Fruit fly (Drosophila melanogaster) whole organism, embryonic: ENCODE data around the gene Ent3.

Experiments used
- Antp ChIP-seq: fragments of 200-800 bp; sonication (Bioruptor generic); optimal IDR thresholded peaks from 3 replicates; lab custom pipeline; 2016; ENCODE audit warnings: missing biosample characterization, missing genetic modification characterization
- B-H1 ChIP-seq: fragments of 200-800 bp; sonication (Bioruptor generic); IDR thresholded peaks from 3 replicates; pipeline ENCODE4 v1.3.6; 2022; ENCODE audit warnings: missing biosample characterization, missing genetic modification characterization
- Bdp1 ChIP-seq: fragments of 200-800 bp; sonication (Bioruptor generic); optimal IDR thresholded peaks from 3 replicates; lab custom pipeline; 2016; ENCODE audit warnings: missing biosample characterization, missing genetic modification characterization
- CG11085 ChIP-seq: fragments of 200-800 bp; sonication (Bioruptor generic); IDR thresholded peaks from 2 replicates; pipeline ENCODE4 v1.3.6; 2022; ENCODE audit warnings: missing biosample characterization, missing genetic modification characterization
- CG11247 ChIP-seq: fragments of 200-800 bp; sonication (Bioruptor generic); IDR thresholded peaks from 2 replicates; pipeline ENCODE4 v1.3.6; 2022; ENCODE audit warnings: missing biosample characterization, missing genetic modification characterization
- CG11695 ChIP-seq: fragments of 200-800 bp; sonication (Bioruptor generic); IDR thresholded peaks from 3 replicates; pipeline ENCODE4 v1.3.6; 2022; ENCODE audit warnings: missing biosample characterization, missing genetic modification characterization
- CG13287 ChIP-seq: fragments of 200-800 bp; sonication (Bioruptor generic); IDR thresholded peaks from 2 replicates; pipeline ENCODE4 v1.3.6; 2022; ENCODE audit warnings: missing biosample characterization, missing genetic modification characterization; ENCODE audit not compliant: partially characterized antibody
- CG15011 ChIP-seq: fragments of 200-800 bp; sonication (Bioruptor generic); optimal IDR thresholded peaks from 3 replicates; lab custom pipeline; 2018; ENCODE audit warnings: missing biosample characterization, mild to moderate bottlenecking, missing genetic modification characterization
- CG16813 ChIP-seq: fragments of 200-800 bp; sonication (Bioruptor generic); IDR thresholded peaks from 3 replicates; pipeline ENCODE4 v1.3.6; 2022; ENCODE audit warnings: missing biosample characterization, missing genetic modification characterization; ENCODE audit not compliant: partially characterized antibody
- CG17612 ChIP-seq: fragments of 200-800 bp; sonication (Bioruptor generic); IDR thresholded peaks from 2 replicates; pipeline ENCODE4 v1.3.6; 2022; ENCODE audit warnings: missing biosample characterization, missing genetic modification characterization
- CG17802 ChIP-seq: fragments of 200-800 bp; sonication (Bioruptor generic); optimal IDR thresholded peaks from 2 replicates; lab custom pipeline; 2018; ENCODE audit warnings: missing biosample characterization, mild to moderate bottlenecking, missing genetic modification characterization, moderate library complexity
- CG18262 ChIP-seq: fragments of 200-800 bp; optimal IDR thresholded peaks from 3 replicates; lab custom pipeline; 2019; ENCODE audit warnings: missing biosample characterization, mild to moderate bottlenecking, missing genetic modification characterization, moderate library complexity
- CG2116 ChIP-seq: fragments of 200-800 bp; sonication (Bioruptor generic); optimal IDR thresholded peaks from 3 replicates; lab custom pipeline; 2018; ENCODE audit warnings: missing biosample characterization, mild to moderate bottlenecking, missing genetic modification characterization
- CG30020 ChIP-seq: fragments of 200-800 bp; optimal IDR thresholded peaks from 2 replicates; lab custom pipeline; 2019; ENCODE audit warnings: missing biosample characterization, mild to moderate bottlenecking, missing genetic modification characterization, moderate library complexity
- CG31388 ChIP-seq: fragments of 200-800 bp; sonication (Bioruptor generic); optimal IDR thresholded peaks from 2 replicates; lab custom pipeline; 2016; ENCODE audit warnings: missing biosample characterization, missing genetic modification characterization
- CG3847 ChIP-seq: fragments of 200-800 bp; sonication (Bioruptor generic); IDR thresholded peaks from 2 replicates; pipeline ENCODE4 v1.3.6; 2022; ENCODE audit warnings: missing biosample characterization, missing genetic modification characterization
- CG42726 ChIP-seq: fragments of 200-800 bp; sonication (Bioruptor generic); IDR thresholded peaks from 2 replicates; pipeline ENCODE4 v1.3.6; 2022; ENCODE audit warnings: missing biosample characterization, missing genetic modification characterization; ENCODE audit not compliant: partially characterized antibody
- CG4404 ChIP-seq: fragments of 200-800 bp; sonication (Bioruptor generic); IDR thresholded peaks from 2 replicates; pipeline ENCODE4 v1.3.6; 2022; ENCODE audit warnings: missing biosample characterization, missing genetic modification characterization
- CG4617 ChIP-seq: fragments of 200-800 bp; sonication (Bioruptor generic); optimal IDR thresholded peaks from 3 replicates; lab custom pipeline; 2016; ENCODE audit warnings: missing biosample characterization, missing genetic modification characterization, borderline replicate concordance
- CG5180 ChIP-seq: fragments of 200-800 bp; sonication (Bioruptor generic); optimal IDR thresholded peaks from 3 replicates; lab custom pipeline; 2017; ENCODE audit warnings: missing biosample characterization, missing genetic modification characterization, mild to moderate bottlenecking, moderate library complexity, missing genetic modification reagents
- CG6254 ChIP-seq: fragments of 200-800 bp; sonication (Bioruptor generic); optimal IDR thresholded peaks from 3 replicates; lab custom pipeline; 2017; ENCODE audit warnings: mild to moderate bottlenecking, missing biosample characterization, missing genetic modification reagents, missing genetic modification characterization
- CG6683 ChIP-seq: fragments of 200-800 bp; sonication (Bioruptor generic); optimal IDR thresholded peaks from 2 replicates; lab custom pipeline; 2017; ENCODE audit warnings: missing biosample characterization, mild to moderate bottlenecking, missing genetic modification characterization, missing genetic modification reagents
- CG7987 ChIP-seq: fragments of 200-800 bp; sonication (Bioruptor generic); optimal IDR thresholded peaks from 2 replicates; lab custom pipeline; 2018; ENCODE audit warnings: missing biosample characterization, mild to moderate bottlenecking, missing genetic modification characterization, moderate library complexity
- CG8281 ChIP-seq: fragments of 200-800 bp; sonication (Bioruptor generic); optimal IDR thresholded peaks from 2 replicates; lab custom pipeline; 2018; ENCODE audit warnings: missing biosample characterization, mild to moderate bottlenecking, missing genetic modification characterization, moderate library complexity
- Dad ChIP-seq: fragments of 200-800 bp; sonication (Bioruptor generic); optimal IDR thresholded peaks from 3 replicates; lab custom pipeline; 2016; ENCODE audit warnings: missing biosample characterization, missing genetic modification characterization
- Deaf1 ChIP-seq: fragments of 200-800 bp; optimal IDR thresholded peaks from 3 replicates; lab custom pipeline; 2019; ENCODE audit warnings: missing biosample characterization, mild to moderate bottlenecking, missing genetic modification characterization, moderate library complexity
- Dip2 ChIP-seq: fragments of 200-800 bp; sonication (Bioruptor generic); IDR thresholded peaks from 2 replicates; pipeline ENCODE4 v1.3.6; 2022; ENCODE audit warnings: missing biosample characterization, missing genetic modification characterization
- Doc2 ChIP-seq: fragments of 200-800 bp; sonication (Bioruptor generic); IDR thresholded peaks from 2 replicates; pipeline ENCODE4 v1.3.6; 2022; ENCODE audit warnings: missing biosample characterization, missing genetic modification characterization
- Ets65A ChIP-seq: fragments of 200-800 bp; sonication (Bioruptor generic); peaks from one replicate; lab custom pipeline; 2016; ENCODE audit warnings: missing biosample characterization, missing genetic modification characterization
- H15 ChIP-seq: fragments of 200-800 bp; sonication (Bioruptor generic); IDR thresholded peaks from 3 replicates; pipeline ENCODE4 v1.3.6; 2022; ENCODE audit warnings: missing biosample characterization, missing genetic modification characterization
- HLHmδ ChIP-seq: fragments of 200-800 bp; sonication (Bioruptor generic); optimal IDR thresholded peaks from 2 replicates; lab custom pipeline; 2018; ENCODE audit warnings: missing biosample characterization, mild to moderate bottlenecking, missing genetic modification characterization, moderate library complexity
- Lpt ChIP-seq: fragments of >200 bp; optimal IDR thresholded peaks from 2 replicates; lab custom pipeline; 2018; ENCODE audit warnings: missing biosample characterization, missing genetic modification characterization
- NC2β ChIP-seq: fragments of 200-800 bp; sonication (Bioruptor generic); optimal IDR thresholded peaks from 2 replicates; lab custom pipeline; 2016; ENCODE audit warnings: missing biosample characterization, missing genetic modification characterization
- Optix ChIP-seq: fragments of 200-800 bp; sonication (Bioruptor generic); IDR thresholded peaks from 3 replicates; pipeline ENCODE4 v1.3.6; 2022; ENCODE audit warnings: missing biosample characterization, missing genetic modification characterization
- Rfx ChIP-seq: fragments of 200-800 bp; sonication (Bioruptor generic); IDR thresholded peaks from 2 replicates; pipeline ENCODE4 v1.3.6; 2022; ENCODE audit warnings: missing biosample characterization, missing genetic modification characterization
- Sin3A ChIP-seq: fragments of >200 bp; optimal IDR thresholded peaks from 2 replicates; lab custom pipeline; 2018
- Six4 ChIP-seq: fragments of 200-800 bp; sonication (Bioruptor generic); optimal IDR thresholded peaks from 2 replicates; lab custom pipeline; 2016; ENCODE audit warnings: missing biosample characterization, missing genetic modification characterization
- Taf1 ChIP-seq: fragments of 200-800 bp; sonication (Bioruptor generic); IDR thresholded peaks from 2 replicates; pipeline ENCODE4 v1.3.6; 2022; ENCODE audit warnings: missing biosample characterization, missing genetic modification characterization
- bowl ChIP-seq: fragments of 200-800 bp; sonication (Bioruptor generic); IDR thresholded peaks from 2 replicates; pipeline ENCODE4 v1.3.6; 2022; ENCODE audit warnings: missing biosample characterization, missing genetic modification characterization
- ems ChIP-seq: fragments of 200-800 bp; sonication (Bioruptor generic); optimal IDR thresholded peaks from 3 replicates; lab custom pipeline; 2016; ENCODE audit warnings: missing biosample characterization, missing genetic modification characterization
- h ChIP-seq: fragments of >200 bp; optimal IDR thresholded peaks from 2 replicates; lab custom pipeline; 2017
- hth ChIP-seq: fragments of >200 bp; optimal IDR thresholded peaks from 2 replicates; lab custom pipeline; 2017; ENCODE audit warnings: inconsistent platforms
- inv ChIP-seq: fragments of 200-800 bp; sonication (Bioruptor generic); IDR thresholded peaks from 2 replicates; pipeline ENCODE4 v1.3.6; 2022; ENCODE audit warnings: missing biosample characterization, missing genetic modification characterization; ENCODE audit not compliant: partially characterized antibody
- lola ChIP-seq, 3 experiments: fragments of >200 bp in 2 of 3; fragments of 200-800 bp in 1 of 3; sonication (Bioruptor generic) in 1 of 3; optimal IDR thresholded peaks; 2 replicates each; lab custom pipeline; 2017 to 2019; ENCODE audit warnings: missing biosample characterization in 3 of 3, missing genetic modification characterization in 3 of 3, mild to moderate bottlenecking in 1 of 3, moderate library complexity in 1 of 3
- nmo ChIP-seq: fragments of 200-800 bp; sonication (Bioruptor generic); optimal IDR thresholded peaks from 2 replicates; lab custom pipeline; 2018; ENCODE audit warnings: missing biosample characterization, mild to moderate bottlenecking, missing genetic modification characterization, moderate library complexity
- peb ChIP-seq: fragments of 200-800 bp; sonication (Bioruptor generic); IDR thresholded peaks from 2 replicates; pipeline ENCODE4 v1.3.6; 2022; ENCODE audit warnings: missing biosample characterization, missing genetic modification characterization
- pita ChIP-seq: fragments of 200-800 bp; sonication (Bioruptor generic); optimal IDR thresholded peaks from 2 replicates; lab custom pipeline; 2017; ENCODE audit warnings: missing biosample characterization, mild to moderate bottlenecking, missing genetic modification characterization
- pum ChIP-seq: fragments of 200-800 bp; sonication (Bioruptor generic); optimal IDR thresholded peaks from 2 replicates; lab custom pipeline; 2016; ENCODE audit warnings: missing biosample characterization, missing genetic modification characterization
- salm ChIP-seq: fragments of 200-800 bp; sonication (Bioruptor generic); optimal IDR thresholded peaks from 2 replicates; lab custom pipeline; 2018; ENCODE audit warnings: missing biosample characterization, mild to moderate bottlenecking, missing genetic modification characterization
- so ChIP-seq: fragments of 200-800 bp; sonication (Bioruptor generic); IDR thresholded peaks from 3 replicates; pipeline ENCODE4 v1.3.6; 2022; ENCODE audit warnings: missing biosample characterization, missing genetic modification characterization

Gene Ent3

DNA sequence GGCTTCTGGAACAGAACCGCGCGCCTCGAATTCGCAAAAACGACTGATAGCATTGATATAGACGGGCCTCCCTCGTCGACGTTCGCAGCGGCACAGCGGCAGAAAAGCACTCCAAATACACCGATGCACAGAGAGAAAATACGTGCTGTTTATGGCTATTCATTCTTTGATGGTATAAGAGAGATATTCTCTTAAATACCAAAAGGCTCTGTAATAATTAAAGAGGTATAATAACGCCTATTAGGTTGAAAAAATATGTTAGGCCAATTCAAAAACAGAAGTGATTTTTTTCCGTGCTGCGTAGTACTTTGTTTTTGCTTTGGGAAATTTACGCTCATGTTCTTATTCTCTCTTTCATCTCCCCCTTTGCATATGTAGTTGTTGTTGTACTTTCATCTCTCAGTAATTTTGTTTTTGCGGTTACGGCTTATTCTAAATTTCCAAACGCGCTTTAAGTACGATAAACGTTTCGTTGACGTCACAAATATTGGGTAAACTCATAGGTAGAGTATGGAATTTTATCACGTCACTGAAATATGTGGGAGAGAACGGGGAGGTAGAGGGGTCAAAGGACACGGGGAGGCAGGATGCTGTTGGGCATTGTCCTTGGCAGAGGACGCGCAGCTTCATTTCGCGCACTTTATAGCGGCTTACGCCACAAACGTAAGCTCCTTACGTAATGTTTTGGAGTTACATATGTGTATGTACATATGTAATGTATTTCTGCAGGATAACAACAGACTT, 10.2 kb upstream of the Ent3 start, which contains the start of gene nebu (continued):
- TF ChIP-seq CG4617 (GFP tag; lab: Kevin White, UChicago) (peak; percentile 81), CG17612 (GFP tag; lab: Robert Waterston, UW) (peak; percentile 95), bowl (peak; percentile 89), Lpt (GFP tag; lab: Kevin White, UChicago) (no peak), so (GFP tag; lab: Robert Waterston, UW) (peak; percentile 96), nmo (GFP tag; lab: Kevin White, UChicago) (peak; percentile 88), HLHmδ (GFP tag; lab: Kevin White, UChicago) (no peak), CG30020 (tag; lab: Kevin White, UChicago) (peak; percentile 50), CG6254 (GFP tag; lab: Kevin White, UChicago) (peak; percentile 85), CG15011 (GFP tag; lab: Kevin White, UChicago) (peak; percentile 91), Dip2 (GFP tag; lab: Robert Waterston, UW) (peak; percentile 69; the same call in 1 of the 2 replicates), pum (GFP tag; lab: Kevin White, UChicago) (peak; percentile 91), H15 (peak; percentile 95), CG13287 (GFP tag; lab: Robert Waterston, UW) (0 out of 2 replicates have a peak, but pooled peaks have one; percentile 15), B-H1 (GFP tag; lab: Robert Waterston, UW) (peak; percentile 94), CG7987 (GFP tag; lab: Kevin White, UChicago) (peak; percentile 79), Doc2 (GFP tag; lab: Robert Waterston, UW) (no peak), Ets65A (GFP tag; lab: Kevin White, UChicago) (peak; percentile 99), Antp (peak; percentile 97), CG5180 (GFP tag; lab: Kevin White, UChicago) (peak; percentile 84), Deaf1 (peak; percentile 86), lola (GFP tag; optimal IDR thresholded peaks at IDR 0.05; lab: Kevin White, UChicago) (peak in 1 of 3 experiments; percentile 71), NC2β (GFP tag; lab: Kevin White, UChicago) (peak; percentile 90), CG6683 (peak; percentile 95), peb (GFP tag; lab: Robert Waterston, UW) (peak; percentile 86), CG42726 (GFP tag; lab: Robert Waterston, UW) (no peak), CG11695 (GFP tag; lab: Robert Waterston, UW) (peak; percentile 96), ems (GFP tag; lab: Kevin White, UChicago) (peak; percentile 95), inv (no peak), CG17802 (peak; percentile 65), Dad (GFP tag; lab: Kevin White, UChicago) (peak; percentile 94), pita (no peak), h (no peak), Rfx (GFP tag; lab: Robert Waterston, UW) (peak; percentile 99), Optix (GFP tag; lab: Robert Waterston, UW) (no peak), Sin3A (lab: Kevin White, UChicago) (no peak), CG11085 (GFP tag; lab: Robert Waterston, UW) (no peak; the same call in 1 of the 2 replicates), CG11247 (GFP tag; lab: Robert Waterston, UW) (peak; percentile 96), Six4 (GFP tag; lab: Kevin White, UChicago) (peak; percentile 89), hth (lab: Kevin White, UChicago) (no peak), CG18262 (tag; lab: Kevin White, UChicago) (peak; percentile 86), CG8281 (tag; lab: Kevin White, UChicago) (peak; percentile 65), CG16813 (GFP tag; lab: Robert Waterston, UW) (no peak), Bdp1 (GFP tag; lab: Kevin White, UChicago) (peak; percentile 88), CG4404 (GFP tag; lab: Robert Waterston, UW) (no peak; the same call in 1 of the 2 replicates), CG3847 (GFP tag; lab: Robert Waterston, UW) (peak; percentile 96), CG31388 (GFP tag; lab: Kevin White, UChicago) (peak; percentile 91), CG2116 (GFP tag; lab: Kevin White, UChicago) (peak; percentile 73), salm (tag; lab: Kevin White, UChicago) (peak; percentile 84), Taf1 (GFP tag; lab: Robert Waterston, UW) (peak; percentile 94)
